Worm (Caenorhabditis elegans) whole organism, L1 larva: Measurements from ENCODE around the gene ZC506.1.

Experiments
- aha-1 ChIP-seq: fragments of 150-350 bp; optimal IDR thresholded peaks from 2 replicates; lab custom pipeline; 2014; ENCODE audit warnings: missing biosample characterization, missing genetic modification characterization
- alr-1 ChIP-seq: fragments of 200-800 bp; sonication (Bioruptor generic); optimal IDR thresholded peaks from 2 replicates; lab custom pipeline; 2018; ENCODE audit warnings: borderline replicate concordance, mild to moderate bottlenecking, missing genetic modification characterization, missing compliant biosample characterization
- blmp-1 ChIP-seq: fragments of 150-350 bp; optimal IDR thresholded peaks from 2 replicates; lab custom pipeline; 2014; ENCODE audit warnings: missing biosample characterization, missing genetic modification characterization
- ceh-8 ChIP-seq: fragments of 200-800 bp; sonication (Bioruptor generic); optimal IDR thresholded peaks from 2 replicates; lab custom pipeline; 2018; ENCODE audit warnings: mild to moderate bottlenecking, missing genetic modification characterization, moderate library complexity, missing compliant biosample characterization
- dsc-1 ChIP-seq: sonication (generic microtip); optimal IDR thresholded peaks from 2 replicates; lab custom pipeline; 2016; ENCODE audit warnings: mild to moderate bottlenecking, missing genetic modification characterization, missing compliant biosample characterization
- efl-1 ChIP-seq, 4 experiments: fragments of 150-350 bp; optimal IDR thresholded peaks in 3 of 4; peaks in 1 of 4; 1 replicate in 1 of 4; 2 replicates in 3 of 4; lab custom pipeline; 2014; ENCODE audit warnings: missing biosample characterization in 2 of 4, missing genetic modification characterization in 2 of 4, missing genetic modification reagents in 2 of 4
- egl-27 ChIP-seq, 2 experiments: fragments of 150-350 bp in 1 of 2; sonication (generic microtip); optimal IDR thresholded peaks; 3 replicates each; lab custom pipeline; 2017 to 2018; ENCODE audit warnings: missing biosample characterization in 2 of 2, missing genetic modification characterization in 2 of 2, missing genetic modification reagents in 2 of 2
- elt-2 ChIP-seq: sonication (generic microtip); optimal IDR thresholded peaks from 2 replicates; lab custom pipeline; 2016; ENCODE audit warnings: missing genetic modification characterization, mild to moderate bottlenecking, inconsistent platforms, missing compliant biosample characterization, missing genetic modification reagents
- elt-3 ChIP-seq, 6 experiments: fragments of 150-350 bp in 1 of 6; sonication (generic microtip); optimal IDR thresholded peaks; 2 replicates each; lab custom pipeline; 2017 to 2018; ENCODE audit warnings: missing biosample characterization in 6 of 6, missing genetic modification characterization in 6 of 6, inconsistent platforms in 1 of 6
- ets-5 ChIP-seq: fragments of 200-800 bp; sonication (Bioruptor generic); IDR thresholded peaks from 2 replicates; pipeline ENCODE4 v1.3.6; 2022; ENCODE audit warnings: missing genetic modification characterization, missing compliant biosample characterization
- fkh-10 ChIP-seq: sonication (generic microtip); optimal IDR thresholded peaks from 2 replicates; lab custom pipeline; 2017; ENCODE audit warnings: missing biosample characterization, missing genetic modification reagents, missing genetic modification characterization
- grh-1 ChIP-seq: fragments of 200-800 bp; sonication (Bioruptor generic); IDR thresholded peaks from 2 replicates; pipeline ENCODE4 v1.3.6; 2022; ENCODE audit warnings: missing genetic modification reagents, missing genetic modification characterization, missing compliant biosample characterization
- jun-1 ChIP-seq: fragments of 150-350 bp; optimal IDR thresholded peaks from 2 replicates; lab custom pipeline; 2014; ENCODE audit warnings: missing biosample characterization, missing genetic modification reagents, missing genetic modification characterization
- lin-13 ChIP-seq: fragments of 150-350 bp; optimal IDR thresholded peaks from 2 replicates; lab custom pipeline; 2014; ENCODE audit warnings: missing biosample characterization, missing genetic modification reagents, missing genetic modification characterization
- lin-14 ChIP-seq: fragments of 200-800 bp; sonication (Bioruptor generic); optimal IDR thresholded peaks from 2 replicates; lab custom pipeline; 2018; ENCODE audit warnings: mild to moderate bottlenecking, missing genetic modification characterization, moderate library complexity, missing compliant biosample characterization
- lin-15B ChIP-seq: fragments of 150-350 bp; sonication (generic microtip); optimal IDR thresholded peaks from 3 replicates; lab custom pipeline; 2014; ENCODE audit warnings: missing biosample characterization, missing genetic modification characterization
- lin-39 ChIP-seq: fragments of 150-350 bp; optimal IDR thresholded peaks from 2 replicates; lab custom pipeline; 2014; ENCODE audit warnings: missing biosample characterization, missing genetic modification reagents, missing genetic modification characterization
- mdl-1 ChIP-seq, 2 experiments: fragments of 150-350 bp; optimal IDR thresholded peaks; 2 replicates each; lab custom pipeline; 2014 to 2017; ENCODE audit warnings: missing biosample characterization in 2 of 2, missing genetic modification characterization in 2 of 2, inconsistent platforms in 1 of 2
- mep-1 ChIP-seq: fragments of 150-350 bp; optimal IDR thresholded peaks from 2 replicates; lab custom pipeline; 2014; ENCODE audit warnings: missing biosample characterization, missing genetic modification characterization
- nhr-19 ChIP-seq: fragments of 200-800 bp; sonication (Bioruptor generic); conservative IDR thresholded peaks from 2 replicates; pipeline ENCODE4 v1.3.6; 2022; ENCODE audit warnings: missing genetic modification characterization, missing compliant biosample characterization
- nhr-28 ChIP-seq: fragments of 150-350 bp; optimal IDR thresholded peaks from 2 replicates; lab custom pipeline; 2014; ENCODE audit warnings: missing biosample characterization, missing genetic modification characterization
- nhr-71 ChIP-seq: sonication (generic microtip); optimal IDR thresholded peaks from 2 replicates; lab custom pipeline; 2016; ENCODE audit warnings: mild to moderate bottlenecking, missing genetic modification characterization, moderate library complexity, missing compliant biosample characterization
- nhr-90 ChIP-seq: sonication (generic microtip); optimal IDR thresholded peaks from 2 replicates; lab custom pipeline; 2016; ENCODE audit warnings: mild to moderate bottlenecking, missing genetic modification characterization, missing compliant biosample characterization; ENCODE audit not compliant: poor library complexity
- pax-3 ChIP-seq: fragments of 200-800 bp; sonication (Bioruptor generic); optimal IDR thresholded peaks from 2 replicates; lab custom pipeline; 2018; ENCODE audit warnings: mild to moderate bottlenecking, missing genetic modification characterization, moderate library complexity, missing compliant biosample characterization
- pqm-1 ChIP-seq: sonication (generic microtip); optimal IDR thresholded peaks from 3 replicates; lab custom pipeline; 2017; ENCODE audit warnings: missing biosample characterization, missing genetic modification characterization
- rnt-1 ChIP-seq: sonication (generic microtip); optimal IDR thresholded peaks from 2 replicates; lab custom pipeline; 2016; ENCODE audit warnings: mild to moderate bottlenecking, missing genetic modification characterization, moderate library complexity, missing compliant biosample characterization
- snu-23 ChIP-seq: sonication (generic microtip); optimal IDR thresholded peaks from 2 replicates; lab custom pipeline; 2016; ENCODE audit warnings: missing genetic modification characterization, missing compliant biosample characterization
- sox-4 ChIP-seq: sonication (generic microtip); optimal IDR thresholded peaks from 2 replicates; lab custom pipeline; 2016; ENCODE audit warnings: missing genetic modification characterization, missing compliant biosample characterization
- sup-37 ChIP-seq: fragments of 200-800 bp; sonication (Bioruptor generic); optimal IDR thresholded peaks from 2 replicates; lab custom pipeline; 2018; ENCODE audit warnings: mild to moderate bottlenecking, missing genetic modification characterization, missing compliant biosample characterization
- swsn-7 ChIP-seq: sonication (generic microtip); optimal IDR thresholded peaks from 2 replicates; lab custom pipeline; 2016; ENCODE audit warnings: missing genetic modification characterization, missing compliant biosample characterization
- tbx-2 ChIP-seq: sonication (generic microtip); optimal IDR thresholded peaks from 2 replicates; lab custom pipeline; 2016; ENCODE audit warnings: missing genetic modification characterization, missing compliant biosample characterization
- tlp-1 ChIP-seq: fragments of 150-350 bp; optimal IDR thresholded peaks from 2 replicates; lab custom pipeline; 2014; ENCODE audit warnings: missing biosample characterization, missing genetic modification characterization
- ztf-11 ChIP-seq, 2 experiments: sonication (generic microtip); optimal IDR thresholded peaks; 2 replicates each; lab custom pipeline; 2016 to 2017; ENCODE audit warnings: missing genetic modification characterization in 2 of 2, missing biosample characterization in 1 of 2, missing compliant biosample characterization in 1 of 2

The ZC506.1 gene

DNA sequence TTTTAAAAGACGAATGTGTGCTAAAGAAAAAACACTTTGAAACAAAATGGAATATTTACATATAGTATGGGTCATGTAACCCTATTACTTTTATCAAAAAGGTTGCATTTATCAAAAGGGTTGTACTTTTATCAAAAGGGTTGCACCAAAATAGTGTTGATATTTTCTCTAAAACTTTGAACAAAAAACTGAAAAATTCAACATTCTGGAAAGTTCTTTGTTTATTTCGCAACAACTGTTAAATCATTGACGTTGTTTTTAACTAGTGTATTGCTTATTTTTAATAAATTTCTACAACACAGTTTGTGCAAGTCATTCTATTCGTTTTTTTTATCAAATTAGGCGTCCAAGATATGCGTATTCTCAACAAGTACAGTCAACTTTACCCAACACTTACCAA lies 20.2 kb upstream of the ZC506.1 start, which contains the start of the genes C17G1.5 and C17G1.14:
C17G1.5 (plus strand) TSS at position 266 of the 400 bp plus-strand sequence.
C17G1.14 (plus strand) TSS at position 277 of the 400 bp plus-strand sequence.
- no peak for TF ChIP-seq lin-13
- TF ChIP-seq jun-1 = no peak
- no peak for TF ChIP-seq tlp-1 (tag; lab: Kevin White, UChicago)
- TF ChIP-seq ceh-8 (GFP tag; lab: Kevin White, UChicago) = no peak
- TF ChIP-seq nhr-19 = no peak
- TF ChIP-seq grh-1 (GFP tag; lab: Robert Waterston, UW) = no peak

- no peak for TF ChIP-seq swsn-7 (tag; lab: Kevin White, UChicago)
- no peak for TF ChIP-seq pqm-1
- TF ChIP-seq pax-3 (tag; lab: Kevin White, UChicago) = no peak
- TF ChIP-seq nhr-19 = no peak
- TF ChIP-seq tbx-2 (tag; lab: Kevin White, UChicago) = no peak
- no peak for TF ChIP-seq jun-1
- no peak for TF ChIP-seq ets-5 (GFP tag; lab: Robert Waterston, UW)
- TF ChIP-seq dsc-1 (tag; lab: Kevin White, UChicago) = no peak
- no peak for TF ChIP-seq lin-15B (tag; lab: Kevin White, UChicago)
- TF ChIP-seq mdl-1 (tag; optimal IDR thresholded peaks at IDR 0.05; lab: Kevin White, UChicago) = no peak
- TF ChIP-seq tlp-1 (tag; lab: Kevin White, UChicago) = no peak
- no peak for TF ChIP-seq elt-2 (tag; lab: Kevin White, UChicago)
- TF ChIP-seq aha-1 (tag; lab: Kevin White, UChicago) = no peak
- no peak for TF ChIP-seq sox-4 (tag; lab: Kevin White, UChicago)
- TF ChIP-seq ceh-8 (GFP tag; lab: Kevin White, UChicago) = no peak
- no peak for TF ChIP-seq fkh-10 (GFP tag; lab: Kevin White, UChicago)
- no peak for TF ChIP-seq alr-1 (tag; lab: Kevin White, UChicago)
- no peak for TF ChIP-seq elt-3 (tag; optimal IDR thresholded peaks at IDR 0.05; lab: Kevin White, UChicago)
- TF ChIP-seq nhr-28 (tag; lab: Kevin White, UChicago) = no peak
These were observed 18.2 kb upstream of the ZC506.1 start for ce11 chrX:9940524-9940923.

DNA sequence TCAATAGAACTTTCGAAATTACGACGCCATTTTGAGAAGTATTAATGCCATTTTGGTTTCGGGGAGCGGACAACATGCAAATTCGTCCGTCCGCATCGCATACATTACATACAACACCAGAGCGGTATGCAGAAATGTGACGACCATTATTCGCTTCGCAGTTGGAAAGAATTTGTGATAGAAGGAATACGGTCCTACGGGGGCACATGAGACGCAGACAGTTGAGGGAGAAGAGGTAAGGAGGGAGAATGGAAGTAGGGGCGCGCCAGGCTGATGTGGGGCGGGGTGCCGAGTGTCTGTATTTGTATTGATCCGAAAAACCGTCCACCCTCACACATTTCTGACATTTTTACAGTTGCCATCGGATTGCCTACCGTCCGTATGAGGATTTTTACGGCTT lies 17.4 kb upstream of the ZC506.1 start:
- TF ChIP-seq ets-5 (GFP tag; lab: Robert Waterston, UW) = no peak
- TF ChIP-seq pax-3 (tag; lab: Kevin White, UChicago) = no peak
- TF ChIP-seq mep-1 (tag; lab: Kevin White, UChicago) = peak; percentile 2
- TF ChIP-seq blmp-1 = peak; percentile 51
- TF ChIP-seq nhr-90 = peak; percentile 11
- TF ChIP-seq ztf-11 (tag; optimal IDR thresholded peaks at IDR 0.05; lab: Kevin White, UChicago) = peak in 1 of 2 experiments; percentile 31
- no peak for TF ChIP-seq lin-39 (tag; lab: Kevin White, UChicago)
- peak; percentile 29 for TF ChIP-seq snu-23 (GFP tag; lab: Kevin White, UChicago)
- TF ChIP-seq, all 84 proteins: peak for 5

- no peak for TF ChIP-seq efl-1 (optimal IDR thresholded peaks at IDR 0.05; lab: Kevin White, UChicago)
- TF ChIP-seq efl-1 (GFP tag; optimal IDR thresholded peaks at IDR 0.05 in 1 of 2; lab: Kevin White, UChicago) = peak in 1 of 2 experiments; percentile 35
- TF ChIP-seq nhr-71 = no peak
- TF ChIP-seq sup-37 = no peak
These were observed 10.2 kb upstream of the ZC506.1 start for ce11 chrX:9948528-9948927.

DNA sequence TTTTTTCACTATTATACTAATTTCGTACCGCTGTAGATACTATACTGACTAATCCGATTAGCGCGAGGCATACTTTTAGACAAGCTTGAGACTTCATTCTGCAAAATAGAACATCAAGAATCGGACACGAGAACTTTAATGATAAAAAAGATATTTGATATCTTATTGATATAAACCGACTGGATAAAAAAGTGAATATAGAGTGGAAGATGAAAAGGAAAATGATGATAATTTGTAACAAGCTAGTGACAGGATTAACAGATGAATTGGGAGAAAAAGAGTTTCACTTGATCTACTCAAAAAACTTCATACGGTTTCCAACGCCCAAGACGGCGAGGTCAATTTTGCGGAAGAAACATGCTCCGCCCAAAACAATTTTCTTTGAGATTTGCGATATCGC lies 9.8 kb upstream of the ZC506.1 start, which contains the start of gene nas-37:
nas-37 (minus strand) TSS at position 101 of the 400 bp plus-strand sequence.
- TF ChIP-seq sup-37 (no peak), blmp-1 (peak; percentile 58)

DNA sequence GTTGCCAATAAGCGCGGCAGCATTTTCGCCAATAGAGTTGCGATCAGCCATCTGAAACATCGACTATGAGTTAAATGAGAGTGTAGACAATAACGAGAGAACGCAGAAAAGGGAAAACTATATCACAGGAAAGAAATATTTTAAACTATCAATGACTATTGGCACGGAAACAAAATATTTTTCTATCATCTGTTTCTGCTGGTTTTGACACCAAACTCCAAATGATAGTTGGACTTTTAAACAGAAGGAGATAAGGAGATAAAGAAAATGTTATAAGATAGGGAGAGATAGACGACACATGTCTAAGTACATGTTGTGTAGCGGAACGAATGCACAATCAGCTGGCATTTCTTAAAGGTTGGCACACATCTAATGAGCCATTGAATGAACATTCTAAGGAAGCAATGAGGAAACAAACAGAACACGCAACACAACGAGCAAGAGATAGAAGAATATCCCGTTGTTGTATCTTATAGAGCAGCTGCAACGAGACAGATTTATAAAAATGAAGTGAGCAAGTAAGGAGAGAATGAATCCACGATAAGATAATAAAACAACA lies 4.2 kb upstream of the ZC506.1 start, which contains the start of gene cysl-1:
cysl-1 (minus strand) TSS at position 51 of the 559 bp plus-strand sequence.
- TF ChIP-seq elt-3 (tag; optimal IDR thresholded peaks at IDR 0.05; lab: Kevin White, UChicago) (peak in 1 of 6 experiments; percentile 8), sox-4 (tag; lab: Kevin White, UChicago) (peak; percentile 16), egl-27 (tag; optimal IDR thresholded peaks at IDR 0.05; lab: Kevin White, UChicago) (no peak), sup-37 (no peak), nhr-71 (peak; percentile 23), rnt-1 (peak; percentile 8), lin-14 (GFP tag; lab: Kevin White, UChicago) (peak; percentile 41)
